Fruit fly (Drosophila melanogaster) whole organism, embryonic: ENCODE results near the gene CG32176.

ENCODE experiments used
- Adf1 ChIP-seq: fragments of 200-800 bp; sonication (Bioruptor generic); IDR thresholded peaks from 2 replicates; pipeline ENCODE4 v1.3.6; 2022; ENCODE audit warnings: missing biosample characterization, missing genetic modification characterization
- BEAF-32 ChIP-seq: fragments of 200-800 bp; sonication (Bioruptor generic); optimal IDR thresholded peaks from 3 replicates; lab custom pipeline; 2017; ENCODE audit warnings: missing biosample characterization, missing genetic modification characterization, mild to moderate bottlenecking, moderate library complexity, missing genetic modification reagents
- CG1024 ChIP-seq: fragments of 200-800 bp; sonication (Bioruptor generic); IDR thresholded peaks from 2 replicates; pipeline ENCODE4 v1.3.6; 2022; ENCODE audit warnings: missing biosample characterization, missing genetic modification characterization
- CG11723 ChIP-seq: fragments of 200-800 bp; sonication (Bioruptor generic); optimal IDR thresholded peaks from 2 replicates; lab custom pipeline; 2017; ENCODE audit warnings: missing biosample characterization, mild to moderate bottlenecking, missing genetic modification characterization
- CG1233 ChIP-seq: fragments of 200-800 bp; sonication (Bioruptor generic); optimal IDR thresholded peaks from 4 replicates; lab custom pipeline; 2018; ENCODE audit warnings: missing biosample characterization, mild to moderate bottlenecking, missing genetic modification characterization
- CG12769 ChIP-seq: fragments of 200-800 bp; sonication (Bioruptor generic); optimal IDR thresholded peaks from 2 replicates; lab custom pipeline; 2019; ENCODE audit warnings: missing biosample characterization, mild to moderate bottlenecking, missing genetic modification characterization, moderate library complexity
- CG14667 ChIP-seq: fragments of 200-800 bp; sonication (Bioruptor generic); IDR thresholded peaks from 2 replicates; pipeline ENCODE4 v1.3.6; 2022; ENCODE audit warnings: missing biosample characterization, missing genetic modification characterization
- CG1529 ChIP-seq: fragments of 200-800 bp; sonication (Bioruptor generic); optimal IDR thresholded peaks from 3 replicates; lab custom pipeline; 2018; ENCODE audit warnings: missing biosample characterization, missing genetic modification characterization
- CG18011 ChIP-seq: fragments of 200-800 bp; sonication (Bioruptor generic); optimal IDR thresholded peaks from 2 replicates; lab custom pipeline; 2017; ENCODE audit warnings: missing biosample characterization, missing genetic modification characterization, mild to moderate bottlenecking, moderate library complexity, missing genotype
- CG2202 ChIP-seq: fragments of 200-800 bp; sonication (Bioruptor generic); optimal IDR thresholded peaks from 2 replicates; lab custom pipeline; 2018; ENCODE audit warnings: missing biosample characterization, mild to moderate bottlenecking, missing genetic modification characterization
- CG31365 ChIP-seq: fragments of 200-800 bp; sonication (Bioruptor generic); optimal IDR thresholded peaks from 2 replicates; lab custom pipeline; 2018; ENCODE audit warnings: missing biosample characterization, mild to moderate bottlenecking, missing genetic modification characterization
- CG31388 ChIP-seq: fragments of 200-800 bp; sonication (Bioruptor generic); optimal IDR thresholded peaks from 2 replicates; lab custom pipeline; 2016; ENCODE audit warnings: missing biosample characterization, missing genetic modification characterization
- CG32772 ChIP-seq: fragments of 200-800 bp; sonication (Bioruptor generic); IDR thresholded peaks from 2 replicates; pipeline ENCODE4 v1.3.6; 2022; ENCODE audit warnings: missing biosample characterization, missing genetic modification characterization
- CG6272 ChIP-seq: fragments of 200-800 bp; sonication (Bioruptor generic); IDR thresholded peaks from 2 replicates; pipeline ENCODE4 v1.3.6; 2022; ENCODE audit warnings: missing biosample characterization, missing genetic modification characterization
- CG7556 ChIP-seq: fragments of 200-800 bp; sonication (Bioruptor generic); optimal IDR thresholded peaks from 2 replicates; lab custom pipeline; 2017; ENCODE audit warnings: missing biosample characterization, mild to moderate bottlenecking, missing genetic modification characterization
- CG8478 ChIP-seq: fragments of >200 bp; optimal IDR thresholded peaks from 2 replicates; lab custom pipeline; 2018
- CG9215 ChIP-seq: fragments of 200-800 bp; sonication (Bioruptor generic); IDR thresholded peaks from 2 replicates; pipeline ENCODE4 v1.3.6; 2022; ENCODE audit warnings: missing biosample characterization, missing genetic modification characterization
- Dad ChIP-seq: fragments of 200-800 bp; sonication (Bioruptor generic); optimal IDR thresholded peaks from 3 replicates; lab custom pipeline; 2016; ENCODE audit warnings: missing biosample characterization, missing genetic modification characterization
- Deaf1 ChIP-seq: fragments of 200-800 bp; optimal IDR thresholded peaks from 3 replicates; lab custom pipeline; 2019; ENCODE audit warnings: missing biosample characterization, mild to moderate bottlenecking, missing genetic modification characterization, moderate library complexity
- Dfd ChIP-seq, 2 experiments: fragments of >200 bp; optimal IDR thresholded peaks; 2 replicates each; lab custom pipeline; 2017; ENCODE audit warnings: missing biosample characterization in 2 of 2, missing genetic modification characterization in 2 of 2
- H15 ChIP-seq: fragments of 200-800 bp; sonication (Bioruptor generic); IDR thresholded peaks from 3 replicates; pipeline ENCODE4 v1.3.6; 2022; ENCODE audit warnings: missing biosample characterization, missing genetic modification characterization
- H2.0 ChIP-seq: fragments of 200-800 bp; sonication (Bioruptor generic); IDR thresholded peaks from 2 replicates; pipeline ENCODE4 v1.3.6; 2022; ENCODE audit warnings: missing biosample characterization, missing genetic modification characterization
- HmgD ChIP-seq: fragments of 200-800 bp; sonication (Bioruptor generic); optimal IDR thresholded peaks from 3 replicates; lab custom pipeline; 2016; ENCODE audit warnings: missing biosample characterization, missing genetic modification characterization
- Hmr ChIP-seq: fragments of 200-800 bp; sonication (Bioruptor generic); optimal IDR thresholded peaks from 3 replicates; lab custom pipeline; 2017; ENCODE audit warnings: mild to moderate bottlenecking, missing biosample characterization, missing genetic modification reagents, missing genetic modification characterization
- Hr78 ChIP-seq, 2 experiments: fragments of 200-800 bp in 1 of 2; fragments of >200 bp in 1 of 2; sonication (Bioruptor generic) in 1 of 2; optimal IDR thresholded peaks; 2 replicates each; lab custom pipeline; 2017 to 2019; ENCODE audit warnings: missing biosample characterization in 2 of 2, missing genetic modification characterization in 2 of 2, mild to moderate bottlenecking in 1 of 2, moderate library complexity in 1 of 2
- Lhr ChIP-seq: fragments of 200-800 bp; sonication (Bioruptor generic); optimal IDR thresholded peaks from 3 replicates; lab custom pipeline; 2017; ENCODE audit warnings: mild to moderate bottlenecking, missing biosample characterization, missing genetic modification reagents, missing genetic modification characterization
- Meics ChIP-seq: fragments of 200-800 bp; sonication (Bioruptor generic); optimal IDR thresholded peaks from 2 replicates; lab custom pipeline; 2017; ENCODE audit warnings: missing biosample characterization, mild to moderate bottlenecking, missing genetic modification characterization
- NK7.1 ChIP-seq: fragments of 200-800 bp; sonication (Bioruptor generic); optimal IDR thresholded peaks from 3 replicates; lab custom pipeline; 2016; ENCODE audit warnings: missing biosample characterization, missing genetic modification characterization
- Scr ChIP-seq: fragments of 200-800 bp; sonication (Bioruptor generic); IDR thresholded peaks from 2 replicates; pipeline ENCODE4 v1.3.6; 2022; ENCODE audit warnings: missing biosample characterization, missing genetic modification characterization; ENCODE audit not compliant: partially characterized antibody
- ap ChIP-seq: fragments of 200-800 bp; sonication (Bioruptor generic); IDR thresholded peaks from 2 replicates; pipeline ENCODE4 v1.3.6; 2022; ENCODE audit warnings: missing biosample characterization, missing genetic modification characterization
- chif ChIP-seq, 2 experiments: fragments of 200-800 bp; sonication (Bioruptor generic); optimal IDR thresholded peaks; 3 replicates each; lab custom pipeline; 2016; ENCODE audit warnings: missing biosample characterization in 2 of 2, missing genetic modification characterization in 2 of 2
- dpn ChIP-seq, 2 experiments: fragments of 200-800 bp; sonication (Bioruptor generic); optimal IDR thresholded peaks; 3 replicates each; lab custom pipeline; 2016; ENCODE audit warnings: missing biosample characterization in 2 of 2, missing genetic modification characterization in 2 of 2
- emc ChIP-seq: fragments of 200-800 bp; sonication (Bioruptor generic); optimal IDR thresholded peaks from 2 replicates; lab custom pipeline; 2016; ENCODE audit warnings: missing biosample characterization, missing genetic modification characterization
- gem ChIP-seq: fragments of 200-800 bp; sonication (Bioruptor generic); optimal IDR thresholded peaks from 2 replicates; lab custom pipeline; 2019; ENCODE audit warnings: missing biosample characterization, mild to moderate bottlenecking, missing genetic modification characterization, moderate library complexity
- gfzf ChIP-seq: fragments of 200-800 bp; sonication (Bioruptor generic); optimal IDR thresholded peaks from 2 replicates; lab custom pipeline; 2016; ENCODE audit warnings: missing biosample characterization, mild to moderate bottlenecking, missing genetic modification characterization, moderate library complexity
- jumu ChIP-seq: fragments of 200-800 bp; sonication (Bioruptor generic); optimal IDR thresholded peaks from 3 replicates; lab custom pipeline; 2016; ENCODE audit warnings: missing biosample characterization, missing genetic modification characterization
- lab ChIP-seq: fragments of 200-800 bp; sonication (Bioruptor generic); optimal IDR thresholded peaks from 3 replicates; lab custom pipeline; 2017; ENCODE audit warnings: missing biosample characterization, missing genetic modification characterization, mild to moderate bottlenecking, moderate library complexity, missing genetic modification reagents
- pzg ChIP-seq: fragments of 200-800 bp; sonication (Bioruptor generic); optimal IDR thresholded peaks from 3 replicates; lab custom pipeline; 2018; ENCODE audit warnings: missing biosample characterization, mild to moderate bottlenecking, missing genetic modification characterization, moderate library complexity
- sima ChIP-seq: fragments of 200-800 bp; sonication (Bioruptor generic); optimal IDR thresholded peaks from 2 replicates; lab custom pipeline; 2016; ENCODE audit warnings: missing biosample characterization, missing genetic modification characterization
- slbo ChIP-seq: fragments of 200-800 bp; sonication (Bioruptor generic); IDR thresholded peaks from 2 replicates; pipeline ENCODE4 v1.3.6; 2022; ENCODE audit warnings: missing biosample characterization, missing genetic modification characterization
- slou ChIP-seq: fragments of 200-800 bp; sonication (Bioruptor generic); optimal IDR thresholded peaks from 3 replicates; lab custom pipeline; 2016; ENCODE audit warnings: missing biosample characterization, missing genetic modification characterization
- ssp ChIP-seq: fragments of 200-800 bp; sonication (Bioruptor generic); IDR thresholded peaks from 2 replicates; pipeline ENCODE4 v1.3.6; 2022; ENCODE audit warnings: missing biosample characterization, missing genetic modification characterization
- sug ChIP-seq: fragments of 200-800 bp; optimal IDR thresholded peaks from 2 replicates; lab custom pipeline; 2019; ENCODE audit warnings: missing biosample characterization, mild to moderate bottlenecking, missing genetic modification characterization, moderate library complexity
- tin ChIP-seq: fragments of 200-800 bp; sonication (Bioruptor generic); optimal IDR thresholded peaks from 3 replicates; lab custom pipeline; 2016; ENCODE audit warnings: missing biosample characterization, missing genetic modification characterization
- trh ChIP-seq: fragments of 200-800 bp; sonication (Bioruptor generic); optimal IDR thresholded peaks from 2 replicates; lab custom pipeline; 2016; ENCODE audit warnings: missing biosample characterization, missing genetic modification characterization
- unc-4 ChIP-seq: fragments of 200-800 bp; sonication (Bioruptor generic); IDR thresholded peaks from 2 replicates; pipeline ENCODE4 v1.3.6; 2022; ENCODE audit warnings: missing biosample characterization, missing genetic modification characterization; ENCODE audit not compliant: partially characterized antibody
- vvl ChIP-seq: fragments of 200-800 bp; sonication (Bioruptor generic); IDR thresholded peaks from 2 replicates; pipeline ENCODE4 v1.3.6; 2022; ENCODE audit warnings: missing biosample characterization, missing genetic modification characterization
- wek ChIP-seq: fragments of 200-800 bp; sonication (Bioruptor generic); optimal IDR thresholded peaks from 3 replicates; lab custom pipeline; 2018; ENCODE audit warnings: missing biosample characterization, mild to moderate bottlenecking, missing genetic modification characterization, moderate library complexity
- z ChIP-seq: fragments of 200-800 bp; sonication (Bioruptor generic); IDR thresholded peaks from 3 replicates; pipeline ENCODE4 v1.3.6; 2022; ENCODE audit warnings: missing biosample characterization, missing genetic modification characterization

Gene CG32176

dm6 chr3L:17486794-17487726 is 53.4 kb downstream of the CG32176 start, which contains the start of gene Oatp74D (continued):
- TF ChIP-seq H15 (GFP tag; lab: Robert Waterston, UW) = 0 out of 3 replicates have a peak, but pooled peaks have one; percentile 5
- 0 out of 2 replicates have a peak, but pooled peaks have one; percentile 28 for TF ChIP-seq Scr (GFP tag; lab: Robert Waterston, UW)
- TF ChIP-seq CG1233 = peak; percentile 73
- no peak for TF ChIP-seq BEAF-32 (GFP tag; lab: Kevin White, UChicago)
- peak; percentile 38 for TF ChIP-seq CG7556 (GFP tag; lab: Kevin White, UChicago)
- TF ChIP-seq CG11723 (GFP tag; lab: Kevin White, UChicago) = peak; percentile 53
- no peak for TF ChIP-seq CG6272
- TF ChIP-seq HmgD = peak; percentile 40
- no peak for TF ChIP-seq CG8478 (lab: Kevin White, UChicago)
- TF ChIP-seq Deaf1 (tag; lab: Kevin White, UChicago) = peak; percentile 78
- TF ChIP-seq NK7.1 (GFP tag; lab: Kevin White, UChicago) = no peak
- TF ChIP-seq CG2202 (tag; lab: Kevin White, UChicago) = peak; percentile 67
- TF ChIP-seq pzg = peak; percentile 4
- peak; percentile 69 for TF ChIP-seq slbo
- no peak for TF ChIP-seq trh (GFP tag; lab: Kevin White, UChicago)
- peak; percentile 50 for TF ChIP-seq Lhr
- TF ChIP-seq jumu (GFP tag; lab: Kevin White, UChicago) = peak; percentile 44
- peak; percentile 58 for TF ChIP-seq CG31365 (tag; lab: Kevin White, UChicago)
- TF ChIP-seq CG18011 (GFP tag; lab: Kevin White, UChicago) = peak; percentile 13
- TF ChIP-seq z (GFP tag; lab: Robert Waterston, UW) = peak; percentile 78
- TF ChIP-seq chif (GFP tag; optimal IDR thresholded peaks at IDR 0.05; lab: Kevin White, UChicago) = peak in 1 of 2 experiments; percentile 25
- no peak for TF ChIP-seq gfzf
- TF ChIP-seq Hmr (GFP tag; lab: Kevin White, UChicago) = peak; percentile 66
- no peak for TF ChIP-seq CG31388 (GFP tag; lab: Kevin White, UChicago)
- no peak; the same call in 1 of the 2 replicates for TF ChIP-seq H2.0 (GFP tag; lab: Robert Waterston, UW)
- no peak for TF ChIP-seq emc (GFP tag; lab: Kevin White, UChicago)
- TF ChIP-seq lab (GFP tag; lab: Kevin White, UChicago) = peak; percentile 72
- no peak for TF ChIP-seq Dfd (GFP tag; optimal IDR thresholded peaks at IDR 0.05; lab: Kevin White, UChicago)
- TF ChIP-seq unc-4 (GFP tag; lab: Robert Waterston, UW) = no peak
- no peak for TF ChIP-seq sima (GFP tag; lab: Kevin White, UChicago)
- peak; percentile 85 for TF ChIP-seq vvl
- peak; percentile 47 for TF ChIP-seq Meics
- TF ChIP-seq Hr78 (GFP tag; optimal IDR thresholded peaks at IDR 0.05; lab: Kevin White, UChicago) = peak in 1 of 2 experiments; percentile 13
- TF ChIP-seq slou (GFP tag; lab: Kevin White, UChicago) = no peak
- TF ChIP-seq Adf1 (GFP tag; lab: Robert Waterston, UW) = peak; percentile 99
- no peak for TF ChIP-seq CG9215 (GFP tag; lab: Robert Waterston, UW)
- no peak for TF ChIP-seq CG14667 (GFP tag; lab: Robert Waterston, UW)
- TF ChIP-seq CG12769 (tag; lab: Kevin White, UChicago) = peak; percentile 77
- TF ChIP-seq tin (GFP tag; lab: Kevin White, UChicago) = no peak
- peak; percentile 55 for TF ChIP-seq CG1529 (GFP tag; lab: Kevin White, UChicago)
- TF ChIP-seq Dad (GFP tag; lab: Kevin White, UChicago) = no peak
- no peak for TF ChIP-seq ap (GFP tag; lab: Robert Waterston, UW)
- TF ChIP-seq CG1024 = no peak
- peak; percentile 87 for TF ChIP-seq sug (tag; lab: Kevin White, UChicago)
- TF ChIP-seq wek (GFP tag; lab: Kevin White, UChicago) = peak; percentile 76
- TF ChIP-seq gem = peak; percentile 11
- TF ChIP-seq dpn (GFP tag; optimal IDR thresholded peaks at IDR 0.05; lab: Kevin White, UChicago) = peak in 1 of 2 experiments; percentile 60
- TF ChIP-seq CG32772 (GFP tag; lab: Robert Waterston, UW) = no peak
- no peak for TF ChIP-seq ssp (GFP tag; lab: Robert Waterston, UW)
